Worm (Caenorhabditis elegans): ENCODE results near the gene Y97E10AR.2.

DNA sequence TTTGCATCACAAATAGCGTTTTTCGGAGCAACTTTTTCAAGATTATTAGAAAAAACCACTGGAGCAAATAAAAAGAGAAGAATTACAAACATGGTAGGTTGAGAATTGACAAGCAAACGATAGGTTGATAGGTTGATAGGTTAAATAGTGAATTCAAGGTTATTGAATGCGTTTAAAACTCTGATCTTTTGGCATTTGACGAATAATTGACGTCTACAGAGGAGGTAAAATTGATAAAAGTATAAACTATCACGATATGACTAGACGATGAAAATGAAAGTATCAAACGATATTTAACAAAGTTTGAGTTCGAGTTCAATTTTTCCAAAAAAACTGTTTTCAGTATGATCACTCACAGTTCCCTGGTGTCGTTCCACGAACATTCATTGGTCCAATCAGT lies 40.0 kb downstream of the Y97E10AR.2 start, which contains the start of gene ZC513.14:
- no peak for TF ChIP-seq pha-4 (tag; optimal IDR thresholded peaks at IDR 0.05)
- no peak for TF ChIP-seq F10E7.11 (tag; optimal IDR thresholded peaks at IDR 0.05)
- TF ChIP-seq attf-6 (GFP tag; IDR thresholded peaks at IDR 0.05) = no peak
- no peak for TF ChIP-seq ztf-28 (GFP tag; IDR thresholded peaks at IDR 0.05)
